Worm (Caenorhabditis elegans) whole organism, late embryonic: ENCODE results near the gene ptr-20.

Experiments
- K09A11.1 ChIP-seq: sonication (generic microtip); optimal IDR thresholded peaks from 2 replicates; lab custom pipeline; 2017; ENCODE audit warnings: antibody characterized with exemption, mild to moderate bottlenecking, missing genetic modification characterization, missing compliant biosample characterization; ENCODE audit not compliant: insufficient read depth
- ahr-1 ChIP-seq: sonication (generic microtip); optimal IDR thresholded peaks from 2 replicates; lab custom pipeline; 2016; ENCODE audit warnings: missing genetic modification characterization, missing compliant biosample characterization
- ceh-18 ChIP-seq: sonication (generic microtip); optimal IDR thresholded peaks from 2 replicates; lab custom pipeline; 2016; ENCODE audit warnings: missing genetic modification characterization, missing compliant biosample characterization
- ceh-31 ChIP-seq: sonication (generic microtip); optimal IDR thresholded peaks from 2 replicates; lab custom pipeline; 2016; ENCODE audit warnings: missing genetic modification characterization, missing compliant biosample characterization
- dve-1 ChIP-seq: sonication (generic microtip); optimal IDR thresholded peaks from 2 replicates; lab custom pipeline; 2017; ENCODE audit warnings: antibody characterized with exemption, mild to moderate bottlenecking, missing genetic modification characterization, missing compliant biosample characterization
- fax-1 ChIP-seq: sonication (generic microtip); optimal IDR thresholded peaks from 2 replicates; lab custom pipeline; 2016; ENCODE audit warnings: missing genotype, missing genetic modification characterization, missing compliant biosample characterization
- gmeb-2 ChIP-seq: sonication (generic microtip); optimal IDR thresholded peaks from 2 replicates; lab custom pipeline; 2016; ENCODE audit warnings: missing genetic modification characterization, inconsistent platforms, missing compliant biosample characterization
- hlh-15 ChIP-seq: sonication (generic microtip); optimal IDR thresholded peaks from 2 replicates; lab custom pipeline; 2016; ENCODE audit warnings: missing genetic modification characterization, missing compliant biosample characterization
- hlh-30 ChIP-seq: sonication (generic microtip); optimal IDR thresholded peaks from 2 replicates; lab custom pipeline; 2017; ENCODE audit warnings: antibody characterized with exemption, missing genetic modification characterization, missing compliant biosample characterization; ENCODE audit not compliant: insufficient read depth
- hlh-6 ChIP-seq: sonication (generic microtip); optimal IDR thresholded peaks from 2 replicates; lab custom pipeline; 2016; ENCODE audit warnings: missing genotype, missing genetic modification characterization, missing compliant biosample characterization
- madf-2 ChIP-seq: sonication (generic microtip); optimal IDR thresholded peaks from 2 replicates; lab custom pipeline; 2017; ENCODE audit warnings: missing genetic modification characterization, missing compliant biosample characterization
- npax-4 ChIP-seq: sonication (generic microtip); optimal IDR thresholded peaks from 2 replicates; lab custom pipeline; 2016; ENCODE audit warnings: missing genetic modification characterization, missing compliant biosample characterization
- pag-3 ChIP-seq: sonication (generic microtip); optimal IDR thresholded peaks from 2 replicates; lab custom pipeline; 2016; ENCODE audit warnings: missing compliant biosample characterization, missing genetic modification characterization, borderline replicate concordance
- sox-2 ChIP-seq: fragments of 200-800 bp; sonication (Bioruptor generic); IDR thresholded peaks from 2 replicates; pipeline ENCODE4 v1.3.6; 2022; ENCODE audit warnings: missing genetic modification reagents, missing genetic modification characterization, missing compliant biosample characterization
- sox-4 ChIP-seq: sonication (generic microtip); optimal IDR thresholded peaks from 2 replicates; lab custom pipeline; 2017; ENCODE audit warnings: mild to moderate bottlenecking, missing genetic modification characterization, inconsistent platforms, missing compliant biosample characterization
- unc-55 ChIP-seq: sonication (generic microtip); optimal IDR thresholded peaks from 2 replicates; lab custom pipeline; 2017; ENCODE audit warnings: missing biosample characterization, missing genetic modification reagents, missing genetic modification characterization

The ptr-20 gene

ce11 chrII:15208874-15209273 is 50.9 kb downstream of the ptr-20 start:
- TF ChIP-seq ceh-31 (tag; lab: Kevin White, UChicago) (no peak), pag-3 (tag; lab: Kevin White, UChicago) (no peak), madf-2 (tag; lab: Kevin White, UChicago) (no peak), sox-2 (GFP tag; lab: Robert Waterston, UW) (no peak), npax-4 (tag; lab: Kevin White, UChicago) (no peak), sox-4 (no peak)
- TF ChIP-seq, all 69 proteins: peak for 0

DNA sequence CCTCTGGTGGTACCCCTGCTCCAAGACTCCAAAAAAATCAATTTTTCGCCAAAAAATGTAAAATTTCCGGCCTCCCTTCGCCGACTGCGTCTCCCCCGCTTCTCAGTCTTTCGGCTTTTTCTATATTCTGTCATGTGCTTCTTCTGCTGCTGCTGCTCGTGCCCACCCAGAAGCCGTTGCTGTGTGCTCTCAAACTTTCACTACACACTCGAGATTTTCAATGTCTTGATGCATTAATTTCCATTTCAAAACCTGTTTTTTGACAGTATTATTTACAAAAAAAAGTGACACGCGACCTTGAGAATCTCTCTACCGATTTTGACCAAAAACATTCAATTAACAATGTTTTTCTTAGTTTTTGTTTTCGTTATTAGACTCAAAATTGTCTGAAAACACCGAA is 51.3 kb downstream of the ptr-20 start:
- TF ChIP-seq hlh-30 (tag; lab: Kevin White, UChicago) (peak; percentile 52), hlh-6 (tag; lab: Kevin White, UChicago) (no peak)

- peak; percentile 29 for TF ChIP-seq hlh-30 (tag; lab: Kevin White, UChicago)
- no peak for TF ChIP-seq fax-1
- TF ChIP-seq gmeb-2 (tag; lab: Kevin White, UChicago) = no peak
- TF ChIP-seq ceh-18 (tag; lab: Kevin White, UChicago) = peak; percentile 14
- no peak for TF ChIP-seq dve-1 (tag; lab: Kevin White, UChicago)
- no peak for TF ChIP-seq ahr-1 (tag; lab: Kevin White, UChicago)
- TF ChIP-seq K09A11.1 (tag; lab: Kevin White, UChicago) = no peak
- no peak for TF ChIP-seq hlh-15 (tag; lab: Kevin White, UChicago)
- no peak for TF ChIP-seq unc-55 (GFP tag; lab: Kevin White, UChicago)
These were observed 54.4 kb downstream of the ptr-20 start for ce11 chrII:15212260-15212914.
